Fruit fly (Drosophila melanogaster): ENCODE measurements around the gene ND-B22.
A peak's percentile ranks its signal among the peaks of the same experiment; 100 is the strongest.

The ND-B22 gene

dm6 chr2L:13368940-13369339 lies 2.0 kb downstream of the ND-B22 start, which contains the start of gene CG31855 (continued):
- TF ChIP-seq CG43689 (GFP tag; IDR thresholded peaks at IDR 0.05) = peak; percentile 39; the same call in 1 of the 2 replicates
- TF ChIP-seq sens (GFP tag) = peak; percentile 96
- peak; percentile 39 for TF ChIP-seq CG17612 (GFP tag; IDR thresholded peaks at IDR 0.05)
- TF ChIP-seq scrt (GFP tag; optimal IDR thresholded peaks at IDR 0.05) = peak; percentile 66
- TF ChIP-seq Mad (GFP tag; optimal IDR thresholded peaks at IDR 0.05) = peak; percentile 76
- peak; percentile 81 for TF ChIP-seq Max (GFP tag; optimal IDR thresholded peaks at IDR 0.05)
- TF ChIP-seq CG9876 (GFP tag; optimal IDR thresholded peaks at IDR 0.05) = peak; percentile 15
- peak; percentile 51 for TF ChIP-seq CG3995 (GFP tag; optimal IDR thresholded peaks at IDR 0.05)
- peak; percentile 80 for TF ChIP-seq CG4328 (GFP tag; optimal IDR thresholded peaks at IDR 0.05)
- TF ChIP-seq CG9437 (GFP tag; optimal IDR thresholded peaks at IDR 0.05) = peak; percentile 68
- peak; percentile 67 for TF ChIP-seq CG3407 (GFP tag; optimal IDR thresholded peaks at IDR 0.05)
- no peak for TF ChIP-seq tio (GFP tag; optimal IDR thresholded peaks at IDR 0.05)
- TF ChIP-seq tin (GFP tag; optimal IDR thresholded peaks at IDR 0.05) = peak; percentile 88
- TF ChIP-seq phol (tag; optimal IDR thresholded peaks at IDR 0.05) = peak; percentile 70
- TF ChIP-seq CG6813 (GFP tag; optimal IDR thresholded peaks at IDR 0.05) = peak; percentile 56
- no peak for TF ChIP-seq TFAM (GFP tag; optimal IDR thresholded peaks at IDR 0.05)
- no peak for TF ChIP-seq Sin3A (optimal IDR thresholded peaks at IDR 0.05)
- TF ChIP-seq jing (GFP tag; optimal IDR thresholded peaks at IDR 0.05) = no peak
- peak; percentile 86 for TF ChIP-seq CG16779 (GFP tag; IDR thresholded peaks at IDR 0.05)
- no peak for TF ChIP-seq bbx (GFP tag; IDR thresholded peaks at IDR 0.05; ENCODE audit: partially characterized antibody)
- TF ChIP-seq CG2875 (GFP tag; optimal IDR thresholded peaks at IDR 0.05) = peak; percentile 47
- TF ChIP-seq hth (optimal IDR thresholded peaks at IDR 0.05) = no peak
- TF ChIP-seq CG16815 (GFP tag; optimal IDR thresholded peaks at IDR 0.05) = peak; percentile 63
- TF ChIP-seq GATAe (GFP tag; conservative IDR thresholded peaks at IDR 0.05) = peak; percentile 30; the same call in 1 of the 2 replicates
- TF ChIP-seq grn (GFP tag; optimal IDR thresholded peaks at IDR 0.05) = no peak
- 0 out of 3 replicates have a peak, but pooled peaks have one; percentile 35 for TF ChIP-seq vnd (GFP tag; IDR thresholded peaks at IDR 0.05; ENCODE audit: partially characterized antibody)
- TF ChIP-seq mld (GFP tag; IDR thresholded peaks at IDR 0.05; ENCODE audit: partially characterized antibody) = no peak
- peak; percentile 35; the same call in 1 of the 3 replicates for TF ChIP-seq gce (GFP tag; IDR thresholded peaks at IDR 0.05)
- TF ChIP-seq CG4282 (GFP tag; optimal IDR thresholded peaks at IDR 0.05) = peak; percentile 76
- TF ChIP-seq Taf1 (GFP tag; IDR thresholded peaks at IDR 0.05) = peak; percentile 77
- TF ChIP-seq zfh2 (GFP tag; optimal IDR thresholded peaks at IDR 0.05) = peak; percentile 80
- peak; percentile 78 for TF ChIP-seq CG32772 (GFP tag; IDR thresholded peaks at IDR 0.05)
- TF ChIP-seq pnt (GFP tag; optimal IDR thresholded peaks at IDR 0.05) = peak; percentile 47
- peak; percentile 63 for TF ChIP-seq nerfin-1 (tag; optimal IDR thresholded peaks at IDR 0.05)
- peak; percentile 52; the same call in 1 of the 3 replicates for TF ChIP-seq CG3726 (GFP tag; IDR thresholded peaks at IDR 0.05)
- peak; percentile 90 for TF ChIP-seq Xbp1 (GFP tag; optimal IDR thresholded peaks at IDR 0.05)
- peak; percentile 30 for TF ChIP-seq Abd-B (GFP tag; optimal IDR thresholded peaks at IDR 0.05)
- TF ChIP-seq bcd (GFP tag; optimal IDR thresholded peaks at IDR 0.05) = peak; percentile 75
- TF ChIP-seq pan (optimal IDR thresholded peaks at IDR 0.05) = no peak
- TF ChIP-seq pan (GFP tag; optimal IDR thresholded peaks at IDR 0.05 in 1 of 2, IDR thresholded peaks at IDR 0.05 in 1 of 2) = peak in 1 of 2 experiments; percentile 88
- peak; percentile 75 for TF ChIP-seq MESR4 (GFP tag; optimal IDR thresholded peaks at IDR 0.05)
- TF ChIP-seq sr (GFP tag; IDR thresholded peaks at IDR 0.05) = peak; percentile 48; the same call in 2 of the 3 replicates
- TF ChIP-seq CG17186 (GFP tag; optimal IDR thresholded peaks at IDR 0.05) = peak; percentile 13
- peak; percentile 16 for TF ChIP-seq luna (GFP tag; optimal IDR thresholded peaks at IDR 0.05)
- peak; percentile 26 for TF ChIP-seq zen (tag; optimal IDR thresholded peaks at IDR 0.05)
- no peak for TF ChIP-seq CkIIα-i1 (GFP tag; IDR thresholded peaks at IDR 0.05)
- TF ChIP-seq p53 (GFP tag; optimal IDR thresholded peaks at IDR 0.05) = no peak
- no peak for TF ChIP-seq jigr1 (GFP tag; IDR thresholded peaks at IDR 0.05)
- TF ChIP-seq gcm2 (GFP tag; optimal IDR thresholded peaks at IDR 0.05) = peak; percentile 72
- no peak for TF ChIP-seq crol (GFP tag; IDR thresholded peaks at IDR 0.05)
- peak; percentile 76 for TF ChIP-seq CG14441 (GFP tag; IDR thresholded peaks at IDR 0.05)
- no peak for TF ChIP-seq repo (GFP tag; optimal IDR thresholded peaks at IDR 0.05)

Measured in whole organism, embryonic.